Worm (Caenorhabditis elegans) whole organism, midembryonic: Measurements from ENCODE around the gene acr-16.

ENCODE experiments used
- T22C8.4 ChIP-seq: fragments of 200-800 bp; sonication (Bioruptor generic); IDR thresholded peaks from 2 replicates; pipeline ENCODE4 v1.3.6; 2022; ENCODE audit warnings: missing genetic modification characterization, missing compliant biosample characterization
- cog-1 ChIP-seq: sonication (generic microtip); optimal IDR thresholded peaks from 2 replicates; lab custom pipeline; 2016; ENCODE audit warnings: missing genetic modification characterization, missing compliant biosample characterization
- flt-1 ChIP-seq: fragments of 200-800 bp; sonication (Bioruptor generic); IDR thresholded peaks from 2 replicates; pipeline ENCODE4 v1.3.6; 2022; ENCODE audit warnings: missing genetic modification characterization, missing compliant biosample characterization
- klf-2 ChIP-seq: fragments of 200-800 bp; sonication (Bioruptor generic); conservative IDR thresholded peaks from 2 replicates; pipeline ENCODE4 v1.3.6; 2022; ENCODE audit warnings: missing genetic modification reagents, missing genetic modification characterization, missing compliant biosample characterization
- med-1 ChIP-seq: sonication (generic microtip); optimal IDR thresholded peaks from 2 replicates; lab custom pipeline; 2017; ENCODE audit warnings: missing genetic modification characterization, mild to moderate bottlenecking, missing compliant biosample characterization, antibody characterized with exemption, missing genetic modification reagents; ENCODE audit not compliant: insufficient read depth
- ref-1 ChIP-seq: fragments of 200-800 bp; sonication (Bioruptor generic); conservative IDR thresholded peaks from 2 replicates; pipeline ENCODE4 v1.3.6; 2022; ENCODE audit warnings: missing genetic modification reagents, missing genetic modification characterization, missing compliant biosample characterization
- tab-1 ChIP-seq: fragments of 200-800 bp; sonication (Bioruptor generic); IDR thresholded peaks from 2 replicates; pipeline ENCODE4 v1.3.6; 2022; ENCODE audit warnings: missing genetic modification characterization, missing compliant biosample characterization
- ztf-23 ChIP-seq: fragments of 200-800 bp; sonication (Bioruptor generic); IDR thresholded peaks from 2 replicates; pipeline ENCODE4 v1.3.6; 2022; ENCODE audit warnings: missing genetic modification reagents, missing genetic modification characterization, missing compliant biosample characterization
- ztf-29 ChIP-seq: fragments of 200-800 bp; sonication (Bioruptor generic); IDR thresholded peaks from 2 replicates; pipeline ENCODE4 v1.3.6; 2022; ENCODE audit warnings: missing genetic modification reagents, missing genetic modification characterization, missing compliant biosample characterization

Gene acr-16

DNA sequence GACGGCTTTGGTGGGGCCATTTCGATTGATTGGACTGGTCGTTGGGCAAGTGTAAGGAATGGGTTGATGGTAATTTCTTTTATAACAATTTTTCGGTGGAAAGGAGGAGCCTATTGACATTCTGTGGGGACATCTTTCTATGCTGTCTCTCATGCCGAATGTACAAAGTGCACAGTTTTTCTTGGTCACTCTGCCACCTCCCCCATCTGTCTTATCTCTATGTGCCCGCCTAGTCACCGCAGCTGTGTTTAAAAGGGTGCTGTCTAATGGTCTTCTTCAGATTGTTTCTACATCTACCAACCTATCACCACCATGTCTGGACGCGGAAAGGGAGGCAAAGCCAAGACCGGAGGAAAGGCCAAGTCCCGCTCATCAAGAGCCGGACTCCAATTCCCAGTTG is 27.9 kb upstream of the acr-16 start, which contains the start of the genes his-8 and his-7:
TSS of gene his-8 (minus strand) at position 20 of the 400 bp plus-strand sequence.
TSS of gene his-7 (plus strand) at position 313 of the 400 bp plus-strand sequence.
- peak; percentile 77 for TF ChIP-seq flt-1 (GFP tag; lab: Robert Waterston, UW)

ce11 chrV:8533916-8534315 is 27.1 kb upstream of the acr-16 start:
- no peak for TF ChIP-seq ztf-29 (GFP tag; lab: Robert Waterston, UW)
- no peak for TF ChIP-seq med-1 (GFP tag; lab: Kevin White, UChicago)
- no peak for TF ChIP-seq T22C8.4 (GFP tag; lab: Robert Waterston, UW)
- TF ChIP-seq ref-1: no peak
- no peak for TF ChIP-seq tab-1 (GFP tag; lab: Robert Waterston, UW)
- TF ChIP-seq ztf-23 (GFP tag; lab: Robert Waterston, UW): no peak
- TF ChIP-seq klf-2 (GFP tag; lab: Robert Waterston, UW): no peak
- TF ChIP-seq cog-1 (tag; lab: Kevin White, UChicago): no peak
- TF ChIP-seq flt-1 (GFP tag; lab: Robert Waterston, UW): no peak

- peak; percentile 2 for TF ChIP-seq cog-1 (tag; lab: Kevin White, UChicago)
- TF ChIP-seq ztf-23 (GFP tag; lab: Robert Waterston, UW): peak; percentile 73; the same call in 1 of the 2 replicates
- TF ChIP-seq klf-2 (GFP tag; lab: Robert Waterston, UW): 0 out of 2 replicates have a peak, but pooled peaks have one; percentile 29
- TF ChIP-seq flt-1 (GFP tag; lab: Robert Waterston, UW): peak; percentile 72
- peak; percentile 31; the same call in 1 of the 2 replicates for TF ChIP-seq ztf-29 (GFP tag; lab: Robert Waterston, UW)
Observed at ce11 chrV:8534534-8535283, 26.3 kb upstream of the acr-16 start, which contains the start of the genes his-6 and his-5. TSS of gene his-6 (minus strand) at chrV:8534977. TSS of gene his-5 (plus strand) at chrV:8535214.

DNA sequence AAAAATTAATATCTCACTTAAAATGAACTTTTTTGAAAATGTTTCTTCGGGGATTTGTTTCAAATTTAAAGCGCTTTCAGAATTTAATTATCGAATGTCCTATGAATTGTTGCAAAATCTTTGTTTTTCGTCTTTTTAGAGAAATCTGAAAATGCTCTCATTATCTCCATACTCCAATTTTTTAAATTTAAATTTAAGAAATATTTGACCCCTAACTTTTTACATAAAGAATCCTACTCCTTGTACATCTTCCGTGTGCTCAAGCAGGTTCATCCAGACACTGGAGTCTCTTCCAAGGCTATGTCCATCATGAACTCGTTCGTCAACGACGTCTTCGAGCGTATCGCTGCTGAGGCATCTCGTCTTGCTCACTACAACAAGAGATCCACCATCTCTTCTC is 24.8 kb upstream of the acr-16 start, which contains the start of gene his-39:
TSS of gene his-39 (plus strand) at position 301 of the 400 bp plus-strand sequence.
- no peak for TF ChIP-seq tab-1 (GFP tag; lab: Robert Waterston, UW)
- no peak for TF ChIP-seq med-1 (GFP tag; lab: Kevin White, UChicago)
- TF ChIP-seq ztf-23 (GFP tag; lab: Robert Waterston, UW): no peak
- no peak for TF ChIP-seq flt-1 (GFP tag; lab: Robert Waterston, UW)
- TF ChIP-seq klf-2 (GFP tag; lab: Robert Waterston, UW): no peak
- no peak for TF ChIP-seq cog-1 (tag; lab: Kevin White, UChicago)
- no peak for TF ChIP-seq T22C8.4 (GFP tag; lab: Robert Waterston, UW)
- TF ChIP-seq ref-1: no peak
- no peak for TF ChIP-seq ztf-29 (GFP tag; lab: Robert Waterston, UW)

- TF ChIP-seq flt-1 (GFP tag; lab: Robert Waterston, UW): no peak
- no peak for TF ChIP-seq cog-1 (tag; lab: Kevin White, UChicago)
Observed at ce11 chrV:8537031-8537430, 24.0 kb upstream of the acr-16 start, which contains the start of gene otpl-4. TSS of gene otpl-4 (plus strand) at chrV:8537331.

DNA sequence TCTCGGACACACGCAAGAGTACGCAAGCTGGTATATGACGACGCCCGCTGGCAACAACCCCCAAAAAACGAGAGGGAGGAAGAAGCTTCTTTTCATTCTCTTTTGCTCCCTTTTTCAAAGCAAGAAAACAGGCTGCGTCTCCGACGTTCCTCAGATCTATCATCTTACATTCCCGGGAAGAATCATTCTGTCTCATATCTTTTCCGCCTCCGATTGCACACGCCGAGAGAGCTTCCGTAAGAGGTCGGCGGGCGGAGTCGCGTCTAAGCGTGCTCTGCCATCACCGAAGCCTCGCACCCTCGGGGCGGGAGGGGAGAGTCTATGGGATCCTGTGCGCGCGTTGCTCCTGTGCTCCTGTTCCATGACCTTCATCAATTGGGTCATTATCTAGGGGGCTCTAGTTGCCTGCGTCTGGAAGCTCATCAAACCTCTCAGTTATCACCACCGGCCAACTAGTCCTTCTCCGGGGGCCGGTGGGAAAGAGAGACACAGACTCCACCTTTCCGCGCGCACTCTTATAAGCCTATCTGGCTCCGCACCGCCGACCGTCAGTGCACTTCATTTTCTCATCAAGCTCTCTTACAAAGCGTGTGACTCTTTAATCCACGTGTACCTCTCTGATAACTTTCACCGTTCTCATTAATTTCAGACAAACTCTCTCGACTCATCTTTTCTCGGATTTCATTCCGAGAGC is 15.3 kb upstream of the acr-16 start, which contains the start of the genes slc-17.8 and asns-1:
TSS of gene slc-17.8 (minus strand) at position 51 of the 694 bp plus-strand sequence.
TSS of gene asns-1 (plus strand) at position 644 of the 694 bp plus-strand sequence.
- TF ChIP-seq flt-1 (GFP tag; lab: Robert Waterston, UW): no peak
- TF ChIP-seq ref-1: no peak
- TF ChIP-seq tab-1 (GFP tag; lab: Robert Waterston, UW): no peak
- no peak for TF ChIP-seq T22C8.4 (GFP tag; lab: Robert Waterston, UW)
- TF ChIP-seq klf-2 (GFP tag; lab: Robert Waterston, UW): no peak
- no peak for TF ChIP-seq med-1 (GFP tag; lab: Kevin White, UChicago)
- no peak for TF ChIP-seq ztf-23 (GFP tag; lab: Robert Waterston, UW)
- no peak for TF ChIP-seq cog-1 (tag; lab: Kevin White, UChicago)
- TF ChIP-seq ztf-29 (GFP tag; lab: Robert Waterston, UW): no peak

ce11 chrV:8548989-8549388 is 12.0 kb upstream of the acr-16 start, which contains the start of gene stdh-4:
TSS of gene stdh-4 (plus strand) at chrV:8549289.
- TF ChIP-seq ref-1 (no peak), tab-1 (GFP tag; lab: Robert Waterston, UW) (no peak), ztf-23 (GFP tag; lab: Robert Waterston, UW) (no peak), ztf-29 (GFP tag; lab: Robert Waterston, UW) (no peak), T22C8.4 (GFP tag; lab: Robert Waterston, UW) (no peak), flt-1 (GFP tag; lab: Robert Waterston, UW) (no peak), klf-2 (GFP tag; lab: Robert Waterston, UW) (no peak), cog-1 (tag; lab: Kevin White, UChicago) (no peak)

- TF ChIP-seq T22C8.4 (GFP tag; lab: Robert Waterston, UW): no peak
- 0 out of 2 replicates have a peak, but pooled peaks have one; percentile 34 for TF ChIP-seq ztf-23 (GFP tag; lab: Robert Waterston, UW)
- TF ChIP-seq tab-1 (GFP tag; lab: Robert Waterston, UW): no peak
Observed at ce11 chrV:8552460-8552859, 8.6 kb upstream of the acr-16 start, which contains the start of gene acr-15. TSS of gene acr-15 (plus strand) at chrV:8552695.

DNA sequence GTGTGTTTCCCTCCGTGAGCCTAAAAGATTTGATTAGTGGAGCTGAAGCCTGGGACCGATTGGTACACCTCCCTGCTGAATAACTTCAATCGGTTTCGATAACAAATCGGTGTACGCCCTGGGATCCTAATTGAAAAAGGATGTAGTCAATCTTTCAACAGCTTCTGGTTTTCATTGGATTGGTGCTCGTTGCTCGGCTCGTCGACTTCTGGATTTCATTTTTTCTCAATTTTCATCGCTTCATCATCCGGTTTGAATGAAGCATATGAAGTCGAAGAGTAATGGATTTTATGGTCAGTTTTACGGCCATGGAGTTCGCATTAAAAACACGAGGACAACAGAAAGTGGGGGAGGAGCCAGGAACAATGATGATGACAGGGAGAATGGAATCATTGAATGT is 5.1 kb upstream of the acr-16 start:
- TF ChIP-seq med-1 (GFP tag; lab: Kevin White, UChicago) (no peak), ztf-29 (GFP tag; lab: Robert Waterston, UW) (no peak), ref-1 (no peak), T22C8.4 (GFP tag; lab: Robert Waterston, UW) (no peak), klf-2 (GFP tag; lab: Robert Waterston, UW) (no peak), flt-1 (GFP tag; lab: Robert Waterston, UW) (no peak), ztf-23 (GFP tag; lab: Robert Waterston, UW) (no peak), cog-1 (tag; lab: Kevin White, UChicago) (no peak), tab-1 (GFP tag; lab: Robert Waterston, UW) (no peak)
